Worm (Caenorhabditis elegans) whole organism, early embryonic: ENCODE results near the gene F29G9.1.

ENCODE experiments used
- flt-1 ChIP-seq: fragments of 200-800 bp; sonication (Bioruptor generic); IDR thresholded peaks from 2 replicates; pipeline ENCODE4 v1.3.6; 2022; ENCODE audit warnings: missing genetic modification characterization, missing compliant biosample characterization
- hmg-4 ChIP-seq: fragments of 200-800 bp; sonication (Bioruptor generic); optimal IDR thresholded peaks from 2 replicates; lab custom pipeline; 2018; ENCODE audit warnings: mild to moderate bottlenecking, missing genetic modification characterization, missing compliant biosample characterization

ce11 chrV:6063330-6063729 lies 24.4 kb downstream of the F29G9.1 start, which contains the start of gene Y38A10A.2:
- TF ChIP-seq flt-1 (GFP tag; lab: Robert Waterston, UW) (no peak), hmg-4 (GFP tag; lab: Kevin White, UChicago) (no peak)
